Worm (Caenorhabditis elegans): ENCODE measurements around the gene srh-274.

ce11 chrII:991300-991699 lies 8.4 kb downstream of the srh-274 start, which contains the start of gene fbxc-42:
- TF ChIP-seq nhr-10 (tag; optimal IDR thresholded peaks at IDR 0.05) (no peak), zag-1 (tag; optimal IDR thresholded peaks at IDR 0.05) (no peak), sma-9 (GFP tag; optimal IDR thresholded peaks at IDR 0.05) (no peak), sma-9 (tag; optimal IDR thresholded peaks at IDR 0.05) (no peak), ZK546.5 (tag; optimal IDR thresholded peaks at IDR 0.05) (no peak), alr-1 (tag; optimal IDR thresholded peaks at IDR 0.05) (no peak), R02D3.7 (tag; optimal IDR thresholded peaks at IDR 0.05) (no peak), nhr-12 (tag; optimal IDR thresholded peaks at IDR 0.05) (no peak), mab-5 (tag; optimal IDR thresholded peaks at IDR 0.05) (no peak), nhr-77 (tag; optimal IDR thresholded peaks at IDR 0.05) (no peak), ama-1 (optimal IDR thresholded peaks at IDR 0.05) (no peak), unc-62 (GFP tag; optimal IDR thresholded peaks at IDR 0.05) (no peak), unc-39 (tag; optimal IDR thresholded peaks at IDR 0.05) (no peak), ceh-16 (tag; optimal IDR thresholded peaks at IDR 0.05) (no peak)
